Worm (Caenorhabditis elegans): ENCODE data around the gene ugt-36.

DNA sequence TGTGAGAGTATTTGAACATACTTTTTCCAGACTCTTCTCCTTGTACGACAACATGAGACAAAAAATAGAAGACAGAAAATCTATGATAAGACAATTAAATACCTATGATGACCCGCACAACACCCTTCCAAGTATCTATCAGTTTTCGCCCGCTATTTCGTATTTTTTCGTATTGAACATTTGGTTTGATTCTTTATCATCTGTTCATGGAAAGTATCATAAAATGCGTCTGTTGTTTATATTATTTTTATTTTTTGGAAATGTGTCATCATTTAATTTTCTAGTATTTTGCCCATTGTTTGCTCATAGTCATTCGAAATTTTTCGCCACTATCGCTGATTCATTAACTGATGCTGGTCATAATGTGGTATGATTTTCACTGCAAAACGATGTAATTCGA is 9.7 kb upstream of the ugt-36 start, which contains the start of gene ugt-39:
- TF ChIP-seq lim-7 (GFP tag; IDR thresholded peaks at IDR 0.05) (no peak), zag-1 (tag; optimal IDR thresholded peaks at IDR 0.05) (no peak), dpl-1 (GFP tag; optimal IDR thresholded peaks at IDR 0.05) (no peak), Y105C5A.15 (GFP tag; IDR thresholded peaks at IDR 0.05) (no peak), ztf-7 (tag; optimal IDR thresholded peaks at IDR 0.05) (no peak), pha-4 (GFP tag; IDR thresholded peaks at IDR 0.05) (no peak), pha-4 (tag; optimal IDR thresholded peaks at IDR 0.05) (no peak), nhr-77 (tag; optimal IDR thresholded peaks at IDR 0.05) (peak; percentile 28), snpc-4 (tag; optimal IDR thresholded peaks at IDR 0.05) (no peak), sdz-12 (GFP tag; optimal IDR thresholded peaks at IDR 0.05) (no peak), pqm-1 (tag; optimal IDR thresholded peaks at IDR 0.05) (no peak)

Data from whole organism, L4 larva.